Fruit fly (Drosophila melanogaster) whole organism: ENCODE measurements around the gene witty.

Experiments
- CG8478 ChIP-seq: fragments of >200 bp; optimal IDR thresholded peaks from 2 replicates; lab custom pipeline; 2018; ENCODE audit warnings: inconsistent platforms
- Dll ChIP-seq: fragments of >200 bp; optimal IDR thresholded peaks from 2 replicates; lab custom pipeline; 2017
- EcR ChIP-seq, 2 experiments: fragments of >200 bp; optimal IDR thresholded peaks; 2 replicates each; lab custom pipeline; 2017; ENCODE audit warnings: missing biosample characterization in 2 of 2, missing genetic modification characterization in 2 of 2, missing genetic modification reagents in 2 of 2
- pan ChIP-seq: fragments of >200 bp; optimal IDR thresholded peaks from 2 replicates; lab custom pipeline; 2017
- psq ChIP-seq: fragments of >200 bp; optimal IDR thresholded peaks from 2 replicates; lab custom pipeline; 2017
- usp ChIP-seq: fragments of >200 bp; optimal IDR thresholded peaks from 2 replicates; lab custom pipeline; 2017; ENCODE audit warnings: missing biosample characterization, missing genetic modification characterization, mixed read lengths

Gene witty

dm6 chr2L:8302766-8303479 is 35.2 kb upstream of the witty start, which contains the start of the genes wol and Scgalpha:
Gene wol (minus strand): TSS chr2L:8302985.
Gene Scgalpha (plus strand): TSS chr2L:8303429.
- no peak for TF ChIP-seq pan (lab: Kevin White, UChicago)
- no peak for TF ChIP-seq EcR (GFP tag; optimal IDR thresholded peaks at IDR 0.05; lab: Kevin White, UChicago)
- TF ChIP-seq psq (lab: Kevin White, UChicago): no peak
- TF ChIP-seq CG8478 (lab: Kevin White, UChicago): no peak
- TF ChIP-seq Dll (lab: Kevin White, UChicago): no peak
- no peak for TF ChIP-seq usp

dm6 chr2L:8304635-8305034 is 33.5 kb upstream of the witty start:
- TF ChIP-seq usp (no peak), Dll (lab: Kevin White, UChicago) (no peak), CG8478 (lab: Kevin White, UChicago) (no peak), pan (lab: Kevin White, UChicago) (no peak), psq (lab: Kevin White, UChicago) (no peak)

dm6 chr2L:8305409-8305808 is 32.7 kb upstream of the witty start, which contains the start of gene CG7840:
Gene CG7840 (plus strand): TSS chr2L:8305586.
- TF ChIP-seq Dll (lab: Kevin White, UChicago) (no peak), usp (no peak), EcR (GFP tag; optimal IDR thresholded peaks at IDR 0.05; lab: Kevin White, UChicago) (no peak), psq (lab: Kevin White, UChicago) (no peak), CG8478 (lab: Kevin White, UChicago) (no peak), pan (lab: Kevin White, UChicago) (no peak)

dm6 chr2L:8307817-8308551 is 30.1 kb upstream of the witty start, which contains the start of the genes Ostgamma and Mettl14:
Gene Ostgamma (minus strand): TSS chr2L:8308192.
Gene Mettl14 (plus strand): TSS chr2L:8308427.
- no peak for TF ChIP-seq EcR (GFP tag; optimal IDR thresholded peaks at IDR 0.05; lab: Kevin White, UChicago)
- TF ChIP-seq psq (lab: Kevin White, UChicago): no peak
- no peak for TF ChIP-seq CG8478 (lab: Kevin White, UChicago)
- no peak for TF ChIP-seq usp
- no peak for TF ChIP-seq pan (lab: Kevin White, UChicago)
- no peak for TF ChIP-seq Dll (lab: Kevin White, UChicago)

dm6 chr2L:8311091-8311490 is 27.0 kb upstream of the witty start, which contains the start of the genes CG7810 and CG7806:
Gene CG7810 (minus strand): TSS chr2L:8311195.
Gene CG7806 (plus strand): TSS chr2L:8311399.
- TF ChIP-seq pan (lab: Kevin White, UChicago) (no peak), psq (lab: Kevin White, UChicago) (no peak), EcR (GFP tag; optimal IDR thresholded peaks at IDR 0.05; lab: Kevin White, UChicago) (no peak), CG8478 (lab: Kevin White, UChicago) (no peak), usp (no peak), Dll (lab: Kevin White, UChicago) (no peak)

dm6 chr2L:8311741-8312140 is 26.3 kb upstream of the witty start:
- no peak for TF ChIP-seq Dll (lab: Kevin White, UChicago)
- no peak for TF ChIP-seq CG8478 (lab: Kevin White, UChicago)
- no peak for TF ChIP-seq pan (lab: Kevin White, UChicago)

- no peak for TF ChIP-seq EcR (GFP tag; optimal IDR thresholded peaks at IDR 0.05; lab: Kevin White, UChicago)
- no peak for TF ChIP-seq CG8478 (lab: Kevin White, UChicago)
- TF ChIP-seq pan (lab: Kevin White, UChicago): no peak
- no peak for TF ChIP-seq Dll (lab: Kevin White, UChicago)
- TF ChIP-seq psq (lab: Kevin White, UChicago): no peak
- TF ChIP-seq usp: no peak
Observed at dm6 chr2L:8319858-8320525, 18.1 kb upstream of the witty start, which contains the start of the genes mtsh and strat. Gene mtsh (minus strand): TSS chr2L:8319908. Gene strat (plus strand): TSS chr2L:8320328.

dm6 chr2L:8325150-8325549 is 12.9 kb upstream of the witty start, which contains the start of gene CG7781:
Gene CG7781 (minus strand): TSS chr2L:8325409.
- TF ChIP-seq pan (lab: Kevin White, UChicago): no peak

dm6 chr2L:8326414-8327271 is 11.4 kb upstream of the witty start:
- no peak for TF ChIP-seq pan (lab: Kevin White, UChicago)
- TF ChIP-seq Dll (lab: Kevin White, UChicago): no peak
- TF ChIP-seq CG8478 (lab: Kevin White, UChicago): no peak
- no peak for TF ChIP-seq usp
- TF ChIP-seq EcR (GFP tag; optimal IDR thresholded peaks at IDR 0.05; lab: Kevin White, UChicago): no peak
- no peak for TF ChIP-seq psq (lab: Kevin White, UChicago)

dm6 chr2L:8327272-8327555 is 10.9 kb upstream of the witty start, which contains the start of gene CG14275:
Gene CG14275 (plus strand): TSS chr2L:8327456.
- TF ChIP-seq usp: no peak

dm6 chr2L:8327783-8328327 is 10.2 kb upstream of the witty start:
- TF ChIP-seq pan (lab: Kevin White, UChicago): no peak
- TF ChIP-seq usp: no peak
- TF ChIP-seq psq (lab: Kevin White, UChicago): no peak
- no peak for TF ChIP-seq EcR (GFP tag; optimal IDR thresholded peaks at IDR 0.05; lab: Kevin White, UChicago)
- TF ChIP-seq CG8478 (lab: Kevin White, UChicago): no peak
- no peak for TF ChIP-seq Dll (lab: Kevin White, UChicago)
